Fruit fly (Drosophila melanogaster): ENCODE measurements around the gene TwdlS.

Gene TwdlS

dm6 chr3R:26636388-26636787, at the start of gene TwdlS:
TwdlS (plus strand) TSS chr3R:26636688.
- no peak for TF ChIP-seq noc (tag; optimal IDR thresholded peaks at IDR 0.05)

- no peak for TF ChIP-seq noc (tag; optimal IDR thresholded peaks at IDR 0.05)
These were observed 48.3 kb upstream of the TwdlS start for dm6 chr3R:26588158-26588584.

DNA sequence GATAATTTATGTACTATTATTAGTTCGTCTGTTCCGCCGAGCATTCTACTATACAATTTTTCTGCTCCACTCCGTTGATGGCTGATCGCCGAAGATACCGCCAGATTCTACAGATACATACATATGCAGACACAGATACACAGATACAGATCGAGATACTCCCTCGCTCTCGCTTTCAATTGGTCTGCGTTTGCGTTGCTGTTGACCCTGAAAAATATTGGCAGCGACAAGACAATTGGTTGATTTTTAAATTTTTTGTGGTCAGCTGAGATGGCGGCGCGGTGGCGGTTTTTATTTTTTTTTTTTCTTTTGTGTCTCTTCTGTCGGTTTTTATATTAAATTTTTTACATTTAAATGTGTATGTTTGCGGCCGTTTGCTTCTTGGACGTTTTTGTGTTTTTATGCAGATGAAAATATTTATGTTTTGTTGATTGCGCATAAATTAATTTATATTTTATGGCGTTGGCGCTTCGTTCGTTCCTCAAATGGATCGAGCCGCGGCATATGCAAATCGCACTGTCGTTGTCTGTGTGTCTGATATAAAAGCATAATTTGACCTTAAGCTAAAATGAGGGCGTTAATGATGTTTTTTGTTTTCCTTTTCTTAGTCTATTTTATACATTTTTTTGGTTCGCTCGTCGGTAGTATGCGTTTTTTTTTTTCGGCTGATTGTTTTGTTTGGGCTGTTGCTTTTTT, 42.5 kb upstream of the TwdlS start:
- TF ChIP-seq noc (tag; optimal IDR thresholded peaks at IDR 0.05) = no peak

dm6 chr3R:26606498-26606897, 30.0 kb upstream of the TwdlS start:
- TF ChIP-seq noc (tag; optimal IDR thresholded peaks at IDR 0.05) = no peak

- no peak for TF ChIP-seq noc (tag; optimal IDR thresholded peaks at IDR 0.05)
These were observed 21.1 kb upstream of the TwdlS start for dm6 chr3R:26615428-26615827.

- no peak for TF ChIP-seq noc (tag; optimal IDR thresholded peaks at IDR 0.05)
These were observed 17.7 kb upstream of the TwdlS start, which contains the start of gene TwdlM for dm6 chr3R:26618818-26619217. TwdlM (plus strand) TSS chr3R:26619118.

DNA sequence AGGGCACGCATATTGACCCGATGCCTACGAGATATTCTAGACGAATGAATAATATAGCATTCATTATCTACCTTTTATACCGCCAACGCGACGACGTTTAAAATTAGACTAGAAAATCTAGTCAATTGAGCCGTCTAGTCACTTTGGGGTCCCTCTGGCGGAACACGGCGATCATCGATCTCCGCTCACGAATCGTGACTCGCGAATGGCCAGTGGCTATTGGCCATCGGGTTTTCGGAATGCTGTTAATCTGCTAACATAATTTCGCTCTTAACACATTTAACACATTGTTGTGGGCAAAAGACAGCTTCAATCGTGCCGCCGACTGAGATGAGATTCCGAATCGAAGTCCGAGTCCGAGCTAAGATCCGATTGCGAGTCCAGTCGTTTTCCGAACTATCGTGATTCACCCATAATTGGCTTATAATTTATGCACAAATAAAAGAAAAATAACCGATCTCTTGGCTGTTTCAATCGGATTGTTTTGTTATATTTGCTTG, 15.1 kb upstream of the TwdlS start, which contains the start of gene TwdlP:
Gene TwdlP, minus strand, starts transcription at position 51 of the 500 bp plus-strand sequence.
- TF ChIP-seq noc (tag; optimal IDR thresholded peaks at IDR 0.05) = no peak

DNA sequence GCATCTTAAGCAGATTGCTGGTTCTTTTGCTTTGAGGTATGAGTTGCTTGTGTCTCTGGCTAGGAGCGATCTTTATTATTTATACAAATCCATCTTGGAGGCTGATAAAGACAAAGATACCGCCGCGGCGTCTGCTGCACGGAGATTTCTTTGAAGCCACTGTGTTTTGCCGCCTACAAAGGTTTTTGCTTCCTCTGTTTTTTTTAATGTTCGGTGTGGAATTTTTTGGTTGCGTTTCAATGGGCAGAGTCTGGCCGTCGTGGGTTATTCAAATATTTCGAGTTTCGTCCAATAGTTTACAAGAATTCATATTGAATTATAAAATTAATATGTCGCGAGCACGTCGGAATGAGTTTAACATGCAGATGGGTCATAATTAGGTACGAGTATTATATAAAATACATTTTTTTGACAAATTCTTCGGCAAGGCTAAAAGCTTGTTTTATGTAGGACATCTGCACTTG, 13.0 kb upstream of the TwdlS start, which contains the start of gene TwdlB:
Gene TwdlB, minus strand, starts transcription at position 51 of the 464 bp plus-strand sequence.
- TF ChIP-seq noc (tag; optimal IDR thresholded peaks at IDR 0.05) = no peak

- TF ChIP-seq noc (tag; optimal IDR thresholded peaks at IDR 0.05) = no peak
These were observed 10.9 kb upstream of the TwdlS start, which contains the start of gene TwdlL for dm6 chr3R:26625552-26625951. TwdlL (minus strand) TSS chr3R:26625652.

- no peak for TF ChIP-seq noc (tag; optimal IDR thresholded peaks at IDR 0.05)
These were observed 9.8 kb upstream of the TwdlS start, which contains the start of gene TwdlO for dm6 chr3R:26626638-26627037. TwdlO (minus strand) TSS chr3R:26626738.

- no peak for TF ChIP-seq noc (tag; optimal IDR thresholded peaks at IDR 0.05)
These were observed 7.9 kb upstream of the TwdlS start, which contains the start of gene TwdlK for dm6 chr3R:26628624-26629023. TwdlK (minus strand) TSS chr3R:26628724.

DNA sequence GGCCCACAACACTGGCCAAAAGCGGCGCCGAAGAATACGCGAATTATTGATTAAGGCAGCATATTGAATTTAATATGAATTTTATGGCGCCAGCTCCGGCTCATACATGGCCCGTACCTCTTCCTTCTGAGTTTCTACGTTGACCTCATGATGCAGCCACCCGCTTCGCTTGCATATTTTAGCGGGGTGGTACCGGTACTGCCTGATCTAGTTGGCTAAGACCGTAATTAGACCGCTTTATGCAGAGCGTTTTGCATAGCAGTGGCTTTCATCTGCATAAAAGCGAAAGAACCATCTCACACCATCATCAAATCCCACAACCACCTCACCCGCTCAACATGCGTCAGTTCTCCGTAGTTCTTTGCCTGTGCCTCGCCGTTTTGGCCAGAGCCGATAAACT, 6.9 kb upstream of the TwdlS start, which contains the start of gene TwdlJ:
Gene TwdlJ, plus strand, starts transcription at position 301 of the 400 bp plus-strand sequence.
- no peak for TF ChIP-seq noc (tag; optimal IDR thresholded peaks at IDR 0.05)

dm6 chr3R:26631334-26631919, 5.1 kb upstream of the TwdlS start, which contains the start of gene TwdlN:
TwdlN (plus strand) TSS chr3R:26631869.
- TF ChIP-seq noc (tag; optimal IDR thresholded peaks at IDR 0.05) = no peak

dm6 chr3R:26633010-26633409, 3.5 kb upstream of the TwdlS start:
- no peak for TF ChIP-seq noc (tag; optimal IDR thresholded peaks at IDR 0.05)

DNA sequence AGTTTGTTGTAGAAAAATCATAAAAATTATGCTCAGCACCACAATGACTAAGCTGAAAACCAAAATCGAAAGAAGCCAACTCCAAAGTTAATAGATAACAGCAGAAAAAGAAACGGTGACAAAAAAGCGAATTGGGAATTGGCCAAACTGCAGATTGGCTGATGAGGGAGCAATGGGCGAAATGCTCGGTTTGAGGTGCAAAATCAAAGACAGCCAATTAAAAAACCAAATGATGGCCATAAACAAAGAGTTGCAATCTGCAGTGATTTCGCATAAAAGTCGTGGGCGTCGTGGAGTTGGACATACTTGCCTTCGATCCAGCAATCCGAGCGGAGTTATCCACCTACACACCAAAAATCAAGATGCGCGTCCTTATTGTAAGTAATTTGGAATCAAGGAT, 3.1 kb upstream of the TwdlS start, which contains the start of gene TwdlH:
Gene TwdlH, plus strand, starts transcription at position 301 of the 400 bp plus-strand sequence.
- no peak for TF ChIP-seq noc (tag; optimal IDR thresholded peaks at IDR 0.05)

DNA sequence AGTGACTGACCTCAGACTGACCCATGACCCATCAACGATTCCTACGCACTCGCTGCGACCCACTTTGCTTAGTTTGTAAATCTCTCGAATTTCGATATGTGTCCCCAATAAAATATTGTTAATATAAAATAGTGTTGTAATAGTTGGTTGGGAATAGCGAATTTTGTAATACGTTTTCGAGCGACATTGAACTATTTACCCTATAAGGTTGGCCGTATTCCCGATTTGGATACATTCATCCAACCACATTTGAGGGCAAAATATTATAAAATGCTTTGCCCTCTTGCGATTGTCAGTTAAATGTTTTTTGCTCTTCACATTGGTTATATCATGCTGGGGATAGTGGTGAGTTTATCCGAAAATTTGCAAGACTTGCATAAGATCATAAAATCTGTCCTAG, 1.9 kb upstream of the TwdlS start, which contains the start of gene TwdlR:
Gene TwdlR, plus strand, starts transcription at position 301 of the 400 bp plus-strand sequence.
- TF ChIP-seq noc (tag; optimal IDR thresholded peaks at IDR 0.05) = no peak

All from whole organism, larva.